Fruit fly (Drosophila melanogaster): ENCODE results near the gene Gyc89Db.

Gene Gyc89Db

dm6 chr3R:16472301-16472700, 4.6 kb upstream of the Gyc89Db start, which contains the start of gene Gyc89Da:
Gyc89Da (plus strand) TSS chr3R:16472601.
- no peak for TF ChIP-seq amos (GFP tag; IDR thresholded peaks at IDR 0.05; ENCODE audit: partially characterized antibody)
- peak; percentile 15 for TF ChIP-seq Deaf1 (tag; optimal IDR thresholded peaks at IDR 0.05)
- TF ChIP-seq CG11456 (GFP tag; IDR thresholded peaks at IDR 0.05), result 0 out of 3 replicates have a peak, but pooled peaks have one; percentile 30

dm6 chr3R:16476472-16476871, 438 bp upstream of the Gyc89Db start:
- no peak for TF ChIP-seq CG8089 (GFP tag; optimal IDR thresholded peaks at IDR 0.05)
- no peak for TF ChIP-seq CG1647 (GFP tag; optimal IDR thresholded peaks at IDR 0.05)
- TF ChIP-seq CG14667 (GFP tag; IDR thresholded peaks at IDR 0.05), result no peak
- TF ChIP-seq dm (GFP tag; optimal IDR thresholded peaks at IDR 0.05), result no peak
- TF ChIP-seq CG14965 (GFP tag; optimal IDR thresholded peaks at IDR 0.05; ENCODE audit: borderline replicate concordance), result no peak
- no peak for TF ChIP-seq schlank (tag; optimal IDR thresholded peaks at IDR 0.05)
- 0 out of 2 replicates have a peak, but pooled peaks have one; percentile 31 for TF ChIP-seq CG14014 (GFP tag; IDR thresholded peaks at IDR 0.05)
- TF ChIP-seq aop (GFP tag; IDR thresholded peaks at IDR 0.05), result no peak
- no peak for TF ChIP-seq NfI (GFP tag; optimal IDR thresholded peaks at IDR 0.05)
- no peak for TF ChIP-seq hth (optimal IDR thresholded peaks at IDR 0.05)
- no peak for TF ChIP-seq zen2 (GFP tag; IDR thresholded peaks at IDR 0.05; ENCODE audit: partially characterized antibody)
- TF ChIP-seq cas (GFP tag; IDR thresholded peaks at IDR 0.05), result no peak
- TF ChIP-seq sens-2 (GFP tag; IDR thresholded peaks at IDR 0.05), result no peak
- no peak for TF ChIP-seq CG11560 (tag; IDR thresholded peaks at IDR 0.05)
- TF ChIP-seq CG7271 (tag; optimal IDR thresholded peaks at IDR 0.05), result no peak
- TF ChIP-seq Taf1 (GFP tag; IDR thresholded peaks at IDR 0.05), result no peak
- peak; percentile 61 for TF ChIP-seq CG7556 (GFP tag; optimal IDR thresholded peaks at IDR 0.05)
- no peak for TF ChIP-seq org-1 (GFP tag; optimal IDR thresholded peaks at IDR 0.05)
- peak; percentile 58 for TF ChIP-seq CG2120 (GFP tag; optimal IDR thresholded peaks at IDR 0.05)
- TF ChIP-seq CG13287 (GFP tag; IDR thresholded peaks at IDR 0.05; ENCODE audit: partially characterized antibody), result no peak
- TF ChIP-seq Eip74EF (GFP tag; optimal IDR thresholded peaks at IDR 0.05), result no peak
- peak; percentile 58 for TF ChIP-seq CG15696 (tag; optimal IDR thresholded peaks at IDR 0.05)
- TF ChIP-seq pho (GFP tag; optimal IDR thresholded peaks at IDR 0.05), result no peak
- TF ChIP-seq cwo (GFP tag; optimal IDR thresholded peaks at IDR 0.05), result peak; percentile 45
- no peak for TF ChIP-seq Dref (GFP tag; IDR thresholded peaks at IDR 0.05)
- no peak for TF ChIP-seq sob (GFP tag; IDR thresholded peaks at IDR 0.05)
- TF ChIP-seq fd96Cb (tag; optimal IDR thresholded peaks at IDR 0.05), result no peak
- no peak for TF ChIP-seq Adf1 (GFP tag; IDR thresholded peaks at IDR 0.05)
- TF ChIP-seq Sry-δ (GFP tag; optimal IDR thresholded peaks at IDR 0.05), result no peak
- peak in 1 of 2 experiments; percentile 23 for TF ChIP-seq bsh (GFP tag; optimal IDR thresholded peaks at IDR 0.05)
- TF ChIP-seq D19A (tag; optimal IDR thresholded peaks at IDR 0.05), result peak; percentile 34
- TF ChIP-seq TFAM (GFP tag; optimal IDR thresholded peaks at IDR 0.05), result no peak
- no peak for TF ChIP-seq BEAF-32 (GFP tag; optimal IDR thresholded peaks at IDR 0.05)
- TF ChIP-seq ap (GFP tag; IDR thresholded peaks at IDR 0.05), result no peak
- no peak for TF ChIP-seq CG18764 (GFP tag; optimal IDR thresholded peaks at IDR 0.05)
- TF ChIP-seq CG11085 (GFP tag; IDR thresholded peaks at IDR 0.05), result no peak
- TF ChIP-seq pros (GFP tag; optimal IDR thresholded peaks at IDR 0.05), result no peak
- TF ChIP-seq CG43689 (GFP tag; IDR thresholded peaks at IDR 0.05), result no peak
- TF ChIP-seq ranshi (GFP tag; IDR thresholded peaks at IDR 0.05), result no peak
- no peak for TF ChIP-seq Side (GFP tag; optimal IDR thresholded peaks at IDR 0.05)
- no peak for TF ChIP-seq Ravus (GFP tag; IDR thresholded peaks at IDR 0.05)
- TF ChIP-seq Dip3 (GFP tag; optimal IDR thresholded peaks at IDR 0.05), result no peak
- TF ChIP-seq gem (tag; optimal IDR thresholded peaks at IDR 0.05), result peak; percentile 63
- TF ChIP-seq en (GFP tag; optimal IDR thresholded peaks at IDR 0.05), result no peak
- no peak for TF ChIP-seq CG17912 (GFP tag; optimal IDR thresholded peaks at IDR 0.05)
- no peak for TF ChIP-seq hbn (GFP tag; IDR thresholded peaks at IDR 0.05; ENCODE audit: partially characterized antibody)
- no peak for TF ChIP-seq tna (GFP tag; IDR thresholded peaks at IDR 0.05; ENCODE audit: partially characterized antibody)

All from whole organism, embryonic.